Worm (Caenorhabditis elegans) whole organism, L4 larva: ENCODE measurements around the gene C03A7.13.

ENCODE experiments used
- aha-1 ChIP-seq: fragments of 150-350 bp; peaks from one replicate; lab custom pipeline; 2014; ENCODE audit warnings: missing biosample characterization, missing genetic modification characterization
- ama-1 ChIP-seq: fragments of 150-350 bp; optimal IDR thresholded peaks from 2 replicates; lab custom pipeline; 2014; ENCODE audit warnings: inconsistent platforms, mixed read lengths
- ceh-44 ChIP-seq: fragments of 200-800 bp; sonication (Bioruptor generic); IDR thresholded peaks from 2 replicates; pipeline ENCODE4 v1.3.6; 2022; ENCODE audit warnings: missing genetic modification reagents, missing genetic modification characterization, missing compliant biosample characterization
- daf-12 ChIP-seq: fragments of 150-350 bp; optimal IDR thresholded peaks from 2 replicates; lab custom pipeline; 2014; ENCODE audit warnings: missing biosample characterization, missing genetic modification reagents, missing genetic modification characterization
- dmd-6 ChIP-seq: fragments of 200-800 bp; sonication (Bioruptor generic); IDR thresholded peaks from 2 replicates; pipeline ENCODE4 v1.3.6; 2022; ENCODE audit warnings: missing genetic modification reagents, missing genetic modification characterization, missing compliant biosample characterization
- dpl-1 ChIP-seq: fragments of 150-350 bp; optimal IDR thresholded peaks from 2 replicates; lab custom pipeline; 2014; ENCODE audit warnings: missing biosample characterization, missing genetic modification reagents, missing genetic modification characterization
- duxl-1 ChIP-seq: sonication (generic microtip); optimal IDR thresholded peaks from 2 replicates; lab custom pipeline; 2016; ENCODE audit warnings: mild to moderate bottlenecking, missing genetic modification characterization, moderate library complexity, missing compliant biosample characterization; ENCODE audit not compliant: poor library complexity
- dve-1 ChIP-seq: sonication (generic microtip); optimal IDR thresholded peaks from 2 replicates; lab custom pipeline; 2017; ENCODE audit warnings: antibody characterized with exemption, mild to moderate bottlenecking, missing genetic modification characterization, missing compliant biosample characterization; ENCODE audit not compliant: insufficient read depth
- egl-27 ChIP-seq: sonication (generic microtip); optimal IDR thresholded peaks from 3 replicates; lab custom pipeline; 2017; ENCODE audit warnings: missing biosample characterization, missing genetic modification reagents, missing genetic modification characterization
- egl-43 ChIP-seq: fragments of 200-800 bp; sonication (Bioruptor generic); IDR thresholded peaks from 2 replicates; pipeline ENCODE4 v1.3.6; 2022; ENCODE audit warnings: missing genetic modification reagents, missing genetic modification characterization, missing compliant biosample characterization
- fkh-10 ChIP-seq: fragments of 150-350 bp; optimal IDR thresholded peaks from 2 replicates; lab custom pipeline; 2014; ENCODE audit warnings: missing biosample characterization, missing genetic modification reagents, missing genetic modification characterization
- fos-1 ChIP-seq: fragments of 150-350 bp; optimal IDR thresholded peaks from 2 replicates; lab custom pipeline; 2014; ENCODE audit warnings: missing biosample characterization, missing genetic modification characterization
- hlh-11 ChIP-seq: fragments of 200-800 bp; sonication (Bioruptor generic); optimal IDR thresholded peaks from 2 replicates; lab custom pipeline; 2018; ENCODE audit warnings: mild to moderate bottlenecking, missing genetic modification characterization, missing compliant biosample characterization
- hlh-30 ChIP-seq: sonication (generic microtip); optimal IDR thresholded peaks from 2 replicates; lab custom pipeline; 2017; ENCODE audit warnings: antibody characterized with exemption, mild to moderate bottlenecking, missing genetic modification characterization, missing compliant biosample characterization; ENCODE audit not compliant: insufficient read depth
- lim-7 ChIP-seq: fragments of 200-800 bp; sonication (Bioruptor generic); IDR thresholded peaks from 2 replicates; pipeline ENCODE4 v1.3.6; 2022; ENCODE audit warnings: missing genetic modification characterization, missing compliant biosample characterization
- lin-15B ChIP-seq: fragments of 150-350 bp; sonication (generic microtip); optimal IDR thresholded peaks from 3 replicates; lab custom pipeline; 2014; ENCODE audit warnings: missing biosample characterization, missing genetic modification characterization
- lir-3 ChIP-seq: sonication (generic microtip); optimal IDR thresholded peaks from 2 replicates; lab custom pipeline; 2016; ENCODE audit warnings: mild to moderate bottlenecking, missing genetic modification characterization, missing compliant biosample characterization
- mdl-1 ChIP-seq, 2 experiments: fragments of 150-350 bp in 1 of 2; sonication (generic microtip) in 1 of 2; optimal IDR thresholded peaks; 2 replicates each; lab custom pipeline; 2014 to 2017; ENCODE audit warnings: missing biosample characterization in 2 of 2, missing genetic modification characterization in 2 of 2
- mep-1 ChIP-seq: fragments of 150-350 bp; sonication (generic microtip); optimal IDR thresholded peaks from 3 replicates; lab custom pipeline; 2014; ENCODE audit warnings: missing biosample characterization, missing genetic modification characterization
- nhr-102 ChIP-seq: sonication (generic microtip); optimal IDR thresholded peaks from 2 replicates; lab custom pipeline; 2016; ENCODE audit warnings: mild to moderate bottlenecking, missing genetic modification characterization, moderate library complexity, missing compliant biosample characterization
- nhr-25 ChIP-seq: sonication (generic microtip); optimal IDR thresholded peaks from 2 replicates; lab custom pipeline; 2017; ENCODE audit warnings: missing genetic modification characterization, mild to moderate bottlenecking, missing compliant biosample characterization, antibody characterized with exemption, moderate library complexity, borderline replicate concordance; ENCODE audit not compliant: insufficient read depth
- nhr-28 ChIP-seq: fragments of 150-350 bp; optimal IDR thresholded peaks from 2 replicates; lab custom pipeline; 2014; ENCODE audit warnings: missing biosample characterization, missing genetic modification characterization
- nhr-6 ChIP-seq: fragments of 150-350 bp; optimal IDR thresholded peaks from 2 replicates; lab custom pipeline; 2014; ENCODE audit warnings: missing biosample characterization, missing genetic modification characterization
- pqm-1 ChIP-seq: sonication (generic microtip); optimal IDR thresholded peaks from 2 replicates; lab custom pipeline; 2017; ENCODE audit warnings: missing biosample characterization, missing genetic modification characterization
- spr-1 ChIP-seq: sonication (generic microtip); optimal IDR thresholded peaks from 2 replicates; lab custom pipeline; 2016; ENCODE audit warnings: mild to moderate bottlenecking, missing genetic modification characterization, missing compliant biosample characterization
- spr-3 ChIP-seq: fragments of 200-800 bp; sonication (Bioruptor generic); optimal IDR thresholded peaks from 2 replicates; lab custom pipeline; 2018; ENCODE audit warnings: mild to moderate bottlenecking, missing genetic modification characterization, missing compliant biosample characterization
- unc-62 ChIP-seq, 3 experiments: fragments of 150-350 bp in 1 of 3; sonication (generic microtip); optimal IDR thresholded peaks in 2 of 3; peaks in 1 of 3; 1 replicate in 1 of 3; 2 replicates in 2 of 3; lab custom pipeline; 2014 to 2017; ENCODE audit warnings: missing biosample characterization in 3 of 3, missing genetic modification characterization in 3 of 3, missing genetic modification reagents in 3 of 3, missing genotype in 1 of 3
- zag-1 ChIP-seq: fragments of 150-350 bp; optimal IDR thresholded peaks from 2 replicates; lab custom pipeline; 2014; ENCODE audit warnings: missing biosample characterization, missing genetic modification characterization
- ztf-7 ChIP-seq: fragments of 150-350 bp; optimal IDR thresholded peaks from 2 replicates; lab custom pipeline; 2014; ENCODE audit warnings: missing biosample characterization, missing genetic modification characterization

Gene C03A7.13

DNA sequence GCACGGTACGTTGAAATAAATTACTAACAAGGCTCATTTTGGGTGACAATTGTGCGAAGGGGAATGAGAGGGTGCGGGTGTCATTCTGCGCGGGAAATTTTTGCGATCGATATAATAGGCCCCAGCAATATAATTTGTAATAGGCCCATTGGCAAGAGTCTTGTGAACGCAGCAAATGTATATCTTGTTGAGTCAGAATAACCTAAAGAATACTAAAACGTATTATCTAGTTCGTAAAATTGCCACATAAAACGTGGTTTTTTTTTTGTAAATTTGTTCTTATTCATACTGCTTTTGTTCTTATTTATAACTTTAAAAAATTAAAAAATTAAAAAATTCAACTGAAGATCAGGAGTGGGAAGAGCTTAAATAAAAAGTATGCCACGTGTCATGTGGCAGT lies 47.1 kb upstream of the C03A7.13 start, which contains the start of gene C52A10.3:
Gene C52A10.3, minus strand, starts transcription at position 101 of the 400 bp plus-strand sequence.
- TF ChIP-seq spr-1 (tag; lab: Kevin White, UChicago): no peak
- no peak for TF ChIP-seq duxl-1
- no peak for TF ChIP-seq mep-1
- no peak for TF ChIP-seq aha-1 (tag; lab: Kevin White, UChicago)
- TF ChIP-seq, all 104 proteins: peak for 0

DNA sequence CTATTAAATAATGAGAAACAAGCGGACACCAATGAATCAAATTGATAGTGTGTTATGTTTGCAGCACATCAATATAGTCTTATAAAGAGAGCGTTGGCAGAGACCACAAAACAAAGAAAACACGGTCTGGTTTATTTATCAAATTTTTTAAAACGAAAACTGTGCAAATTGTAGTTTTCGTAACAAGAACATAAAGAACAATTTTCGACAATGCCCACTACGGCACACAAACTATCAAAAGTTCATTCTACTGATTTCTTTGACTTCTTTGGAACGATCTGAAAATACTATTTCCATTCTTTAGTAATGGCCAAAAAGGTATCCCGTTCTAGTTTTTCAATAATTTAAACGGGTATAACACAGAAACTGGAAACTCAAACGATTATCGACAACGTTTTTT lies 44.8 kb upstream of the C03A7.13 start, which contains the start of gene cest-35.2:
Gene cest-35.2, minus strand, starts transcription at position 101 of the 400 bp plus-strand sequence.
- TF ChIP-seq dpl-1 (GFP tag; lab: Kevin White, UChicago): no peak
- peak; percentile 69 for TF ChIP-seq nhr-28 (tag; lab: Kevin White, UChicago)

DNA sequence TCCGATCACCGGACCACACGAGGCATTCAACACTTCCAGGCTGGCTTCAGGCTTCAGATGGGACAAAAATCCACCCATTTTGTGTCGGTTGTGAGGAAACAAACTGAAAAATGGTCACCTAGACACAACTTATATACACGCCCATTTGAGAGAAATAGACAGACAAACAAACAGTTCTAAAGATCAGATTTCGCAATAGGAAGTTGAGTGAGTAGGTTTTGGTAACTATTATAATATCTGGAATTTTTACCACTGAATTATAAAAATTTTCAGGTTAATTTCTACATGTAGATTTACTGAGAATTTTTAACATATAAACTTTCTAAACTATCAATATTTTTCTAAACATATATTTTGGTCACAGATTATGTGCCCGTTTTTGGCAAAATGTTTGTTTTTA lies 41.4 kb upstream of the C03A7.13 start, which contains the start of gene cest-32:
Gene cest-32, minus strand, starts transcription at position 115 of the 400 bp plus-strand sequence.
- TF ChIP-seq dve-1 (tag; lab: Kevin White, UChicago): peak; percentile 2
- TF ChIP-seq ztf-7 (tag; lab: Kevin White, UChicago): no peak

DNA sequence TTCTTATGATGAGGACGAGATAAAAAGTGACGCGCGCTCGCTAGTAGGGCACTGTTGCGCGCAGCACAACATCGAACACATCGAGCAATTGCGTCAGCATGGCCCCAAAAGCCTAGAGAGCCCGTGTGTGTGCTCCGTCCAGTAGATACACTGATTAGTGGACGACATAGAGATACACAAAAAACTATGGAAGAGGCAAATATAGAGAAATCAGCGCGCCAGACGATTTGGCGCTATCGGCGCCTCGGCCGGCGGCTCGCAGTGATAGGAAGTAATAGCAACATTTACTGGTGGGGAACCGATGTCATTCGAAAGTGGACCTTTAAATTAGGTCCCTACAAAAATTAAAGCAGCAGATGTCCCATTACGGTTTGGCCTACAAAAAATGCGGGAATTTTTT lies 36.2 kb upstream of the C03A7.13 start:
- TF ChIP-seq hlh-11 (tag; lab: Kevin White, UChicago) (no peak), daf-12 (no peak), ceh-44 (no peak), egl-43 (GFP tag; lab: Robert Waterston, UW) (no peak), nhr-102 (no peak), fos-1 (tag; lab: Kevin White, UChicago) (no peak), nhr-28 (tag; lab: Kevin White, UChicago) (peak; percentile 21), nhr-6 (tag; lab: Kevin White, UChicago) (no peak), lir-3 (tag; lab: Kevin White, UChicago) (no peak), mdl-1 (tag; optimal IDR thresholded peaks at IDR 0.05; lab: Kevin White, UChicago) (no peak), unc-62 (GFP tag; optimal IDR thresholded peaks at IDR 0.05 in 1 of 2; lab: Kevin White, UChicago) (peak in 1 of 2 experiments; percentile 85), unc-62 (tag; optimal IDR thresholded peaks at IDR 0.05; lab: Kevin White, UChicago) (no peak), lim-7 (GFP tag; lab: Robert Waterston, UW) (no peak), zag-1 (tag; lab: Kevin White, UChicago) (no peak), nhr-25 (tag; lab: Kevin White, UChicago) (no peak), dmd-6 (GFP tag; lab: Robert Waterston, UW) (no peak), ama-1 (lab: Kevin White, UChicago) (no peak), fkh-10 (GFP tag; lab: Kevin White, UChicago) (no peak)

DNA sequence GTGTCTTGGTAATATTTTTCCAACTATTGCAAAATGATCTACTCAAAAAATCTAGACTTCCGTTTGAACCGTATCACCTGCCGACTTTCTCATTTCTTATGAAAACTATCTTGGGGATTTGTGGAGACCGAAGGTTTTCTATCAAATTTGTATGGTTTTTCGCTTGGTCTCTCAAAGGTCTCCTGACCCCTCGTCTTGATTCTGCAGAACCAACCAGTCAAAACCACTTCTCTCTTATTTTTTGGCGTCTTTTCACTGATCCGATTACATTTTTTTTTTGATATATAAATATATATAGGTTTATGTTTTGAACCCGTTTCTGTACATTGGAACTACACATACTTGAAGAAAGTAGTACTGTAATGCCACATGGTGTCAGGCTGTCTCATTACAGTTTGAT lies 33.3 kb upstream of the C03A7.13 start:
- TF ChIP-seq egl-27 (tag; lab: Kevin White, UChicago) (no peak), lin-15B (tag; lab: Kevin White, UChicago) (no peak), mdl-1 (tag; optimal IDR thresholded peaks at IDR 0.05; lab: Kevin White, UChicago) (peak in 1 of 2 experiments; percentile 3), mep-1 (no peak), hlh-30 (tag; lab: Kevin White, UChicago) (no peak), spr-1 (tag; lab: Kevin White, UChicago) (no peak), spr-3 (no peak)
- TF ChIP-seq, all 104 proteins: peak for 1

DNA sequence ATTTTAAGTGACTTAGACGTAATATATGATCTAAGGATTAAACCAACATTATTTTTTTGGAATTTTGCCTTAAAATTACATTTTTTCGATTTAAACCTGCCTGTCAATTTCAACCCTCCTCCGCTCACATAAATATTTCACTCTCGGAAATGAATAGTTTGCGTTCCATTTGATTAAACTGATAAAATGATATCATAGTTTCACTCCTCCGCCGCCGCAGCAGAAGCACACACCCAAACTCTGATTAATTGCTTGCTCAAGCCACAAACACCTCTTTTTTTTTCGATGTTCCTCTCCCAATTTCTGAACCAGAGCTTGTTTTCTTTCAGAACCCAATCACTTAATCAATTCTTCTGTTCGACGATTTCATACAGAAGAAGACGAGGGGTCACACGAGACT lies 30.7 kb upstream of the C03A7.13 start, which contains the start of gene Y49G5B.1:
Gene Y49G5B.1, plus strand, starts transcription at position 324 of the 400 bp plus-strand sequence.
- peak; percentile 6 for TF ChIP-seq pqm-1 (tag; lab: Kevin White, UChicago)
- TF ChIP-seq duxl-1: no peak
- TF ChIP-seq aha-1 (tag; lab: Kevin White, UChicago): peak; percentile 87
- peak; percentile 6 for TF ChIP-seq nhr-28 (tag; lab: Kevin White, UChicago)
- peak; percentile 49 for TF ChIP-seq dmd-6 (GFP tag; lab: Robert Waterston, UW)
- TF ChIP-seq, all 104 proteins: peak for 4
